Fruit fly (Drosophila melanogaster): ENCODE measurements around the gene CG5611.

- TF ChIP-seq CG8478 (optimal IDR thresholded peaks at IDR 0.05) (no peak), CTCF (optimal IDR thresholded peaks at IDR 0.05) (no peak)
Observed at dm6 chr3R:27608536-27608935, 27.3 kb downstream of the CG5611 start.

Measured in S2 (cell line).